Worm (Caenorhabditis elegans): Measurements from ENCODE around the gene T05A8.2.

The T05A8.2 gene

DNA sequence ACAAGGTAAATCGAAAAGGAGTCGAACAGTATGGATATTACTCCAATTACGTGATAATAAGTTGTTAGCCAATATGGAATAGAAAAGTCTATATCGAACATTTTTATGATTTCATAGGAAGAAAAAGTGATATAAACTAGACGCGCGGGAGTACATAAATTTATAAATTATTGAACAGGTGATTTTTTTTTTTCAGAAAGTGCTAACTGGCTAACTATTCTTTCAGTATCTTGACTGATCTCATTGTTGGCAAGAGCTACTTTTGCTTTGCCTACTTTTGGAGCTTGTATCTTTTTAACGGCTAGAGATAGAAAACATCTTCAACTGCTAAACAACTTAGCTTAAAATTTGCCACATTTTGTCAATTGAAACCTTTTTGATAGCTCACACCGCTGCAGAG, 8.1 kb downstream of the T05A8.2 start, which contains the start of gene sri-60:
sri-60 (minus strand) TSS at position 101 of the 400 bp plus-strand sequence.
- TF ChIP-seq dox-1 (GFP tag; IDR thresholded peaks at IDR 0.05) (no peak), ama-1 (optimal IDR thresholded peaks at IDR 0.05) (no peak), ama-1 (GFP tag; optimal IDR thresholded peaks at IDR 0.05) (no peak), nfyb-1 (GFP tag; IDR thresholded peaks at IDR 0.05) (no peak), tbp1 (GFP tag; optimal IDR thresholded peaks at IDR 0.05) (no peak), him-1 (tag; optimal IDR thresholded peaks at IDR 0.05) (no peak), bed-2 (GFP tag; IDR thresholded peaks at IDR 0.05) (no peak), B0035.1 (tag; optimal IDR thresholded peaks at IDR 0.05) (no peak), lin-35 (GFP tag; optimal IDR thresholded peaks at IDR 0.05) (no peak), snpc-4 (GFP tag; optimal IDR thresholded peaks at IDR 0.05) (no peak), snpc-4 (tag; optimal IDR thresholded peaks at IDR 0.05) (no peak), mxl-1 (tag; optimal IDR thresholded peaks at IDR 0.05) (no peak), ceh-40 (GFP tag; IDR thresholded peaks at IDR 0.05) (no peak), nhr-120 (GFP tag; IDR thresholded peaks at IDR 0.05) (no peak), hlh-12 (tag; optimal IDR thresholded peaks at IDR 0.05) (no peak)

DNA sequence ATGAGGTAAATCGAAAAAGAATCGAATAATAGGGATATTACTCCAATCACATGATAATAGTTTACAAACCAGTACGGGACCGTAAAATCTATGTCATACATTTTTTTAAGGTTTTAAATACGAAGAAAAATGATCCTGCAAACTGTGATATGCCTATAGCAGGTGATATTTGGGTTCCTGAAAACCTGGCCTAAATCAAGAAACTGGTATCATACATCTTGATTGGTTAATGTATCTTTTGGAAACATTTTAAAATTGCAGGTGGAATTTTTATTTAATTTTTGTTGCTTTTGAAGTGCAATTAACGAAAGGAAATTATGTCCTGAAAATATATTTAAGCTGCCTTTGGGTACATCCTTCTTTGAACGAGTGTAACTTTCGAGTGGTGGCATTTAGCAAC, 10.6 kb downstream of the T05A8.2 start, which contains the start of gene sri-61:
sri-61 (minus strand) TSS at position 101 of the 400 bp plus-strand sequence.
- TF ChIP-seq nfya-1 (tag; optimal IDR thresholded peaks at IDR 0.05; ENCODE audit: borderline replicate concordance, insufficient read depth): no peak
- TF ChIP-seq somi-1 (GFP tag; optimal IDR thresholded peaks at IDR 0.05): no peak
- TF ChIP-seq lin-26 (GFP tag; IDR thresholded peaks at IDR 0.05): no peak

DNA sequence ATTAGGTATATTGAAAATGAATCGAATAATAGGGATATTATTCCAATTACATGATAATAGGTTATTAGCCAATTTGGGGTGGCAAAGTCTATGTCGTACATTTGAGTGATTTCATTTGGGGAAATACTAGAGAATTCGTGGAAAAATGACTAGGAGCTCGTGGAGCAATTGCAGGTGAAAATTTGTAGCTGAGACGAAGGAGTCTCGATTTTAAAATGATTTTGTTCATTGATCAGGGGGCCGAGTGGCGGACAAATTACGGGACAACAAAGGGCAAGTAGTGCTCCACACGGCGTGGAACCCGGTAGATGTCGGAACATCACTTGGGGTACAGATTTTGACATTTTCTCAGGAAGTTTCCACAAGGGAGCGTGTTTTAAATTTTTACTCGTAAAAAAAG, 12.4 kb downstream of the T05A8.2 start, which contains the start of gene sri-62:
sri-62 (minus strand) TSS at position 101 of the 400 bp plus-strand sequence.
- TF ChIP-seq let-526 (GFP tag; IDR thresholded peaks at IDR 0.05): no peak
- no peak for TF ChIP-seq nhr-90 (tag; optimal IDR thresholded peaks at IDR 0.05)
- no peak for TF ChIP-seq aptf-2 (GFP tag; conservative IDR thresholded peaks at IDR 0.05)
- TF ChIP-seq F52B5.7 (tag; optimal IDR thresholded peaks at IDR 0.05): no peak
- no peak for TF ChIP-seq ets-4 (GFP tag; optimal IDR thresholded peaks at IDR 0.05)
- no peak for TF ChIP-seq F37B4.10 (GFP tag; IDR thresholded peaks at IDR 0.05)

DNA sequence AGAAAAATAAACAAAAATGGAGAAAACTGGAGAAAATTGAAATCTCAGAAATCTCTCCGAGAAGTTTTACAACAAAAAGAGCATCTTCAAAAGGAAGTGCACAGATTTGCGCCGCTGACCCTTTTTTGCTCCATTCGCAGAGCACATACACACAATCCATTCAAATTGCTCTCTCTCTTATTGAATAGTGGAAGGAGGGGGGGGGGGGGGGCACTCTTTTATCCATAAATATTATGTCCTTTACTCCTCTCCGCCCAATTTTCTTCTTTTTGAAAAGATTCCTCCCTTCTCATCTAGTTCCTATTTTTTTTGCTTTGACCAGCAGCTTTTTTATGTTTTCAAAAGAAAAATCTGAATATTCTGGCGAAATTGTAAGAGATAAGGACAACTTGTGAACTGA, 15.7 kb downstream of the T05A8.2 start:
- TF ChIP-seq snpc-4 (GFP tag; optimal IDR thresholded peaks at IDR 0.05) (no peak), snpc-4 (tag; optimal IDR thresholded peaks at IDR 0.05) (no peak), B0336.3 (GFP tag; IDR thresholded peaks at IDR 0.05) (no peak), Y53F4B.3 (GFP tag; IDR thresholded peaks at IDR 0.05) (no peak), ceh-27 (GFP tag; optimal IDR thresholded peaks at IDR 0.05) (no peak), chd-7 (tag; optimal IDR thresholded peaks at IDR 0.05) (no peak), rcor-1 (GFP tag; IDR thresholded peaks at IDR 0.05) (no peak), C17E4.6 (GFP tag; IDR thresholded peaks at IDR 0.05) (no peak)

DNA sequence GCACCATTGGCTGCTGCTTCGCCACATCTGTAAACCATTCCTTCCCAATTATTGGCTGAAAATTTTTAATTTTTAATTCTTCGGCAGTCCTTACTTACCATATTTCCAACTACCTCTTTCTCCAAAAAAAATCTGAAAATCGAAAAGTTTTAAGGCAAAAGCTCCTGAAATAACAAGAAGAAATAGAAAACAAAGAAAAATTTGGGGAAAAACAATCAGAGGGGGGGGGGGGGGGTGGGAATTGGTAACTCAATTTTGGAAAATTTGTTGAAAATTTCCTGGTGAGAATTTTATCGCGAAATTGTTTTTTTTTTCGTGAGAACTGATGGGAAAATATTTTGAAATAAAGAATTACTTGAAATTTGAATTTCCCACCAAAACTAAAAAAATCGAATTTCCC, 18.3 kb downstream of the T05A8.2 start, which contains the start of gene set-11:
set-11 (minus strand) TSS at position 101 of the 400 bp plus-strand sequence.
- no peak for TF ChIP-seq cebp-1 (GFP tag; IDR thresholded peaks at IDR 0.05)
- no peak for TF ChIP-seq cebp-1 (tag; optimal IDR thresholded peaks at IDR 0.05)
- no peak for TF ChIP-seq lin-54 (GFP tag; optimal IDR thresholded peaks at IDR 0.05)
- TF ChIP-seq ceh-58 (GFP tag; IDR thresholded peaks at IDR 0.05): no peak
- no peak for TF ChIP-seq attf-5 (GFP tag; optimal IDR thresholded peaks at IDR 0.05)
- no peak for TF ChIP-seq cebp-2 (GFP tag; IDR thresholded peaks at IDR 0.05)
- TF ChIP-seq somi-1 (GFP tag; optimal IDR thresholded peaks at IDR 0.05): no peak
